Fruit fly (Drosophila melanogaster) whole organism, embryonic: ENCODE data around the gene CG10984.

Experiments used
- Atf6 ChIP-seq: fragments of 200-800 bp; sonication (Bioruptor generic); IDR thresholded peaks from 2 replicates; pipeline ENCODE4 v1.3.6; 2022; ENCODE audit warnings: missing biosample characterization, missing genetic modification characterization
- Blimp-1 ChIP-seq: fragments of 200-800 bp; sonication (Bioruptor generic); optimal IDR thresholded peaks from 3 replicates; lab custom pipeline; 2018; ENCODE audit warnings: missing biosample characterization, missing genetic modification characterization, mild to moderate bottlenecking, moderate library complexity, missing genetic modification reagents
- CG11247 ChIP-seq: fragments of 200-800 bp; sonication (Bioruptor generic); IDR thresholded peaks from 2 replicates; pipeline ENCODE4 v1.3.6; 2022; ENCODE audit warnings: missing biosample characterization, missing genetic modification characterization
- CG11560 ChIP-seq: fragments of 200-800 bp; sonication (Bioruptor generic); IDR thresholded peaks from 3 replicates; pipeline ENCODE4 v1.3.6; 2022; ENCODE audit warnings: missing biosample characterization, missing genetic modification characterization
- CG12219 ChIP-seq: fragments of 200-800 bp; sonication (Bioruptor generic); optimal IDR thresholded peaks from 3 replicates; lab custom pipeline; 2018; ENCODE audit warnings: missing biosample characterization, mild to moderate bottlenecking, missing genetic modification characterization
- CG1233 ChIP-seq: fragments of 200-800 bp; sonication (Bioruptor generic); optimal IDR thresholded peaks from 4 replicates; lab custom pipeline; 2018; ENCODE audit warnings: missing biosample characterization, mild to moderate bottlenecking, missing genetic modification characterization
- CG13775 ChIP-seq: fragments of 200-800 bp; sonication (Bioruptor generic); optimal IDR thresholded peaks from 3 replicates; lab custom pipeline; 2017; ENCODE audit warnings: missing biosample characterization, mild to moderate bottlenecking, missing genetic modification characterization
- CG17385 ChIP-seq: fragments of 200-800 bp; sonication (Bioruptor generic); optimal IDR thresholded peaks from 3 replicates; lab custom pipeline; 2018; ENCODE audit warnings: missing biosample characterization, mild to moderate bottlenecking, missing genetic modification characterization
- CG17612 ChIP-seq: fragments of 200-800 bp; sonication (Bioruptor generic); IDR thresholded peaks from 2 replicates; pipeline ENCODE4 v1.3.6; 2022; ENCODE audit warnings: missing biosample characterization, missing genetic modification characterization
- CG31441 ChIP-seq: fragments of 200-800 bp; sonication (Bioruptor generic); IDR thresholded peaks from 2 replicates; pipeline ENCODE4 v1.3.6; 2022; ENCODE audit warnings: missing biosample characterization, missing genetic modification characterization
- CG6254 ChIP-seq: fragments of 200-800 bp; sonication (Bioruptor generic); optimal IDR thresholded peaks from 3 replicates; lab custom pipeline; 2017; ENCODE audit warnings: mild to moderate bottlenecking, missing biosample characterization, missing genetic modification reagents, missing genetic modification characterization
- CG7786 ChIP-seq: fragments of 200-800 bp; sonication (Bioruptor generic); optimal IDR thresholded peaks from 2 replicates; lab custom pipeline; 2016; ENCODE audit warnings: missing biosample characterization, missing genetic modification characterization
- CG8089 ChIP-seq: fragments of 200-800 bp; sonication (Bioruptor generic); optimal IDR thresholded peaks from 3 replicates; lab custom pipeline; 2016; ENCODE audit warnings: missing biosample characterization, missing genetic modification characterization
- CG8290 ChIP-seq, 3 experiments: fragments of 200-800 bp; sonication (Bioruptor generic); optimal IDR thresholded peaks; 2 replicates each; lab custom pipeline; 2016 to 2019; ENCODE audit warnings: missing biosample characterization in 3 of 3, missing genetic modification characterization in 3 of 3, mild to moderate bottlenecking in 2 of 3, moderate library complexity in 1 of 3
- CG8765 ChIP-seq: fragments of 200-800 bp; sonication (Bioruptor generic); IDR thresholded peaks from 2 replicates; pipeline ENCODE4 v1.3.6; 2022; ENCODE audit warnings: missing biosample characterization, missing genetic modification characterization
- CG9876 ChIP-seq: fragments of 200-800 bp; sonication (Bioruptor generic); optimal IDR thresholded peaks from 2 replicates; lab custom pipeline; 2016; ENCODE audit warnings: missing biosample characterization, missing genetic modification characterization
- HLH3B ChIP-seq: fragments of 200-800 bp; sonication (Bioruptor generic); IDR thresholded peaks from 2 replicates; pipeline ENCODE4 v1.3.6; 2022; ENCODE audit warnings: missing biosample characterization, missing genetic modification characterization
- Hey ChIP-seq: fragments of 200-800 bp; sonication (Bioruptor generic); optimal IDR thresholded peaks from 3 replicates; lab custom pipeline; 2018; ENCODE audit warnings: missing biosample characterization, mild to moderate bottlenecking, missing genetic modification characterization
- Hsf ChIP-seq: fragments of 200-800 bp; sonication (Bioruptor generic); optimal IDR thresholded peaks from 3 replicates; lab custom pipeline; 2016; ENCODE audit warnings: missing biosample characterization, missing genetic modification characterization
- Kr ChIP-seq: fragments of 200-800 bp; sonication (Bioruptor generic); optimal IDR thresholded peaks from 2 replicates; lab custom pipeline; 2017; ENCODE audit warnings: missing biosample characterization, mild to moderate bottlenecking, missing genetic modification characterization
- MBD-R2 ChIP-seq: fragments of 200-800 bp; sonication (Bioruptor generic); IDR thresholded peaks from 2 replicates; pipeline ENCODE4 v1.3.6; 2022; ENCODE audit warnings: missing biosample characterization, missing genetic modification characterization
- Med ChIP-seq: fragments of 200-800 bp; sonication (Bioruptor generic); peaks from one replicate; lab custom pipeline; 2016; ENCODE audit warnings: missing biosample characterization, missing genetic modification characterization, mild to moderate bottlenecking, inconsistent platforms, moderate library complexity
- Pdp1 ChIP-seq, 2 experiments: fragments of 200-800 bp; sonication (Bioruptor generic); optimal IDR thresholded peaks; 3 replicates each; lab custom pipeline; 2016; ENCODE audit warnings: missing biosample characterization in 2 of 2, missing genetic modification characterization in 2 of 2, mild to moderate bottlenecking in 1 of 2, moderate library complexity in 1 of 2
- Side ChIP-seq: fragments of 200-800 bp; sonication (Bioruptor generic); optimal IDR thresholded peaks from 2 replicates; lab custom pipeline; 2016; ENCODE audit warnings: missing biosample characterization, missing genetic modification characterization
- chinmo ChIP-seq: fragments of 200-800 bp; sonication (Bioruptor generic); IDR thresholded peaks from 4 replicates; pipeline ENCODE4 v1.3.6; 2022; ENCODE audit warnings: missing biosample characterization, missing genetic modification characterization; ENCODE audit not compliant: partially characterized antibody
- crol ChIP-seq: fragments of 200-800 bp; sonication (Bioruptor generic); IDR thresholded peaks from 2 replicates; pipeline ENCODE4 v1.3.6; 2022; ENCODE audit warnings: missing biosample characterization, missing genetic modification characterization
- disco-r ChIP-seq: fragments of 200-800 bp; sonication (Bioruptor generic); optimal IDR thresholded peaks from 2 replicates; lab custom pipeline; 2016; ENCODE audit warnings: missing biosample characterization, missing genetic modification characterization
- eyg ChIP-seq: fragments of 200-800 bp; sonication (Bioruptor generic); optimal IDR thresholded peaks from 3 replicates; lab custom pipeline; 2016; ENCODE audit warnings: missing biosample characterization, missing genetic modification characterization
- gsb-n ChIP-seq: fragments of 200-800 bp; sonication (Bioruptor generic); optimal IDR thresholded peaks from 3 replicates; lab custom pipeline; 2018; ENCODE audit warnings: missing biosample characterization, mild to moderate bottlenecking, missing genetic modification characterization
- gt ChIP-seq: fragments of 200-800 bp; sonication (Bioruptor generic); IDR thresholded peaks from 2 replicates; pipeline ENCODE4 v1.3.6; 2022; ENCODE audit warnings: missing biosample characterization, missing genetic modification characterization
- hkb ChIP-seq, 2 experiments: fragments of 200-800 bp in 1 of 2; fragments of >200 bp in 1 of 2; sonication (Bioruptor generic) in 1 of 2; IDR thresholded peaks in 1 of 2; optimal IDR thresholded peaks in 1 of 2; 2 replicates each; pipeline versions ENCODE4 v1.3.6 to Lab custom; 2017 to 2022; ENCODE audit warnings: missing biosample characterization in 1 of 2, missing genetic modification characterization in 1 of 2
- ind ChIP-seq: fragments of 200-800 bp; sonication (Bioruptor generic); optimal IDR thresholded peaks from 3 replicates; lab custom pipeline; 2016; ENCODE audit warnings: missing biosample characterization, missing genetic modification characterization
- kni ChIP-seq: fragments of 200-800 bp; sonication (Bioruptor generic); optimal IDR thresholded peaks from 3 replicates; lab custom pipeline; 2017; ENCODE audit warnings: mild to moderate bottlenecking, missing biosample characterization, missing genetic modification reagents, missing genetic modification characterization
- mam ChIP-seq: fragments of 200-800 bp; sonication (Bioruptor generic); optimal IDR thresholded peaks from 3 replicates; lab custom pipeline; 2016; ENCODE audit warnings: missing biosample characterization, missing genetic modification characterization
- mirr ChIP-seq: fragments of 200-800 bp; sonication (Bioruptor generic); optimal IDR thresholded peaks from 3 replicates; lab custom pipeline; 2018; ENCODE audit warnings: missing biosample characterization, mild to moderate bottlenecking, missing genetic modification characterization
- nerfin-2 ChIP-seq: fragments of 200-800 bp; sonication (Bioruptor generic); IDR thresholded peaks from 2 replicates; pipeline ENCODE4 v1.3.6; 2022; ENCODE audit warnings: missing biosample characterization, missing genetic modification characterization; ENCODE audit not compliant: partially characterized antibody
- oc ChIP-seq: fragments of 200-800 bp; sonication (Bioruptor generic); optimal IDR thresholded peaks from 2 replicates; lab custom pipeline; 2018; ENCODE audit warnings: missing biosample characterization, mild to moderate bottlenecking, missing genetic modification characterization, moderate library complexity
- onecut ChIP-seq: fragments of 200-800 bp; sonication (Bioruptor generic); IDR thresholded peaks from 2 replicates; pipeline ENCODE4 v1.3.6; 2022; ENCODE audit warnings: missing biosample characterization, missing genetic modification characterization
- phol ChIP-seq: fragments of 200-800 bp; sonication (Bioruptor generic); optimal IDR thresholded peaks from 3 replicates; lab custom pipeline; 2018; ENCODE audit warnings: missing biosample characterization, mild to moderate bottlenecking, missing genetic modification characterization, moderate library complexity
- stc ChIP-seq: fragments of 200-800 bp; sonication (Bioruptor generic); IDR thresholded peaks from 2 replicates; pipeline ENCODE4 v1.3.6; 2022; ENCODE audit warnings: missing biosample characterization, missing genetic modification characterization
- tap ChIP-seq: fragments of 200-800 bp; optimal IDR thresholded peaks from 3 replicates; lab custom pipeline; 2019; ENCODE audit warnings: missing biosample characterization, mild to moderate bottlenecking, missing genetic modification characterization, moderate library complexity
- tgo ChIP-seq: fragments of 200-800 bp; sonication (Bioruptor generic); IDR thresholded peaks from 3 replicates; pipeline ENCODE4 v1.3.6; 2022; ENCODE audit warnings: missing biosample characterization, missing genetic modification characterization
- tll ChIP-seq, 2 experiments: fragments of 200-800 bp in 1 of 2; fragments of >200 bp in 1 of 2; sonication (Bioruptor generic) in 1 of 2; optimal IDR thresholded peaks; 2 replicates each; lab custom pipeline; 2017 to 2019; ENCODE audit warnings: missing biosample characterization in 2 of 2, missing genetic modification characterization in 2 of 2, mild to moderate bottlenecking in 1 of 2, moderate library complexity in 1 of 2
- twi ChIP-seq: fragments of 200-800 bp; optimal IDR thresholded peaks from 2 replicates; lab custom pipeline; 2019; ENCODE audit warnings: missing biosample characterization, mild to moderate bottlenecking, missing genetic modification characterization, moderate library complexity
- usp ChIP-seq: fragments of >200 bp; optimal IDR thresholded peaks from 2 replicates; lab custom pipeline; 2017; ENCODE audit warnings: missing biosample characterization, missing genetic modification characterization
- vvl ChIP-seq: fragments of 200-800 bp; sonication (Bioruptor generic); IDR thresholded peaks from 2 replicates; pipeline ENCODE4 v1.3.6; 2022; ENCODE audit warnings: missing biosample characterization, missing genetic modification characterization

CG10984 gene

dm6 chr3L:12725749-12726148 is 24.2 kb upstream of the CG10984 start (continued):
- TF ChIP-seq Med (GFP tag; lab: Kevin White, UChicago) (peak; percentile 64), hkb (optimal IDR thresholded peaks at IDR 0.05; lab: Kevin White, UChicago) (no peak), hkb (GFP tag; IDR thresholded peaks at IDR 0.05; lab: Robert Waterston, UW) (peak; percentile 41; the same call in 1 of the 2 replicates), Pdp1 (GFP tag; optimal IDR thresholded peaks at IDR 0.05; lab: Kevin White, UChicago) (peak in 1 of 2 experiments; percentile 17), CG11560 (tag; lab: Robert Waterston, UW) (no peak), HLH3B (0 out of 2 replicates have a peak, but pooled peaks have one; percentile 19), tgo (GFP tag; lab: Robert Waterston, UW) (no peak), phol (tag; lab: Kevin White, UChicago) (peak; percentile 18), onecut (GFP tag; lab: Robert Waterston, UW) (no peak), CG1233 (GFP tag; lab: Kevin White, UChicago) (peak; percentile 33), mam (no peak)

- TF ChIP-seq CG17612 (GFP tag; lab: Robert Waterston, UW), result no peak
- TF ChIP-seq CG8765 (GFP tag; lab: Robert Waterston, UW), result no peak
- TF ChIP-seq crol, result peak; percentile 57; the same call in 1 of the 2 replicates
- peak; percentile 19 for TF ChIP-seq twi (tag; lab: Kevin White, UChicago)
- no peak for TF ChIP-seq CG9876
- TF ChIP-seq gt, result no peak
- peak; percentile 8 for TF ChIP-seq mirr
- TF ChIP-seq CG8089, result no peak
- TF ChIP-seq Atf6 (GFP tag; lab: Robert Waterston, UW), result no peak
- no peak for TF ChIP-seq eyg
- no peak for TF ChIP-seq CG13775
- TF ChIP-seq Hey (tag; lab: Kevin White, UChicago), result peak; percentile 82
- TF ChIP-seq ind (GFP tag; lab: Kevin White, UChicago), result no peak
- no peak for TF ChIP-seq stc (GFP tag; lab: Robert Waterston, UW)
- TF ChIP-seq CG7786 (GFP tag; lab: Kevin White, UChicago), result no peak
- TF ChIP-seq gsb-n (tag; lab: Kevin White, UChicago), result peak; percentile 66
- no peak for TF ChIP-seq nerfin-2 (GFP tag; lab: Robert Waterston, UW)
- TF ChIP-seq oc (tag; lab: Kevin White, UChicago), result peak; percentile 8
- TF ChIP-seq usp, result no peak
- TF ChIP-seq Kr (GFP tag; lab: Kevin White, UChicago), result peak; percentile 37
- no peak for TF ChIP-seq disco-r (GFP tag; lab: Kevin White, UChicago)
- no peak for TF ChIP-seq CG8290 (GFP tag; optimal IDR thresholded peaks at IDR 0.05; lab: Kevin White, UChicago)
- no peak for TF ChIP-seq CG8290 (tag; optimal IDR thresholded peaks at IDR 0.05; lab: Kevin White, UChicago)
- no peak for TF ChIP-seq CG12219
Measured at dm6 chr3L:12727212-12727611, 22.7 kb upstream of the CG10984 start.

- TF ChIP-seq oc (tag; lab: Kevin White, UChicago) (peak; percentile 8), Hey (tag; lab: Kevin White, UChicago) (peak; percentile 97), vvl (no peak), CG31441 (GFP tag; lab: Robert Waterston, UW) (no peak), tll (GFP tag; optimal IDR thresholded peaks at IDR 0.05; lab: Kevin White, UChicago) (peak in 1 of 2 experiments; percentile 90), chinmo (0 out of 4 replicates have a peak, but pooled peaks have one; percentile 19), tap (no peak), Blimp-1 (GFP tag; lab: Kevin White, UChicago) (no peak), Side (GFP tag; lab: Kevin White, UChicago) (no peak), Hsf (GFP tag; lab: Kevin White, UChicago) (no peak), CG11247 (no peak), CG17385 (GFP tag; lab: Kevin White, UChicago) (no peak), CG6254 (GFP tag; lab: Kevin White, UChicago) (no peak), kni (GFP tag; lab: Kevin White, UChicago) (no peak), MBD-R2 (GFP tag; lab: Robert Waterston, UW) (no peak)
Measured at dm6 chr3L:12729601-12730000, 20.3 kb upstream of the CG10984 start.
